Worm (Caenorhabditis elegans) whole organism, L1 larva: ENCODE data around the gene F44E2.8.

ENCODE experiments used
- C16A3.4 ChIP-seq: fragments of 150-350 bp; optimal IDR thresholded peaks from 2 replicates; lab custom pipeline; 2014; ENCODE audit warnings: missing biosample characterization, missing genetic modification characterization
- F16B12.6 ChIP-seq: fragments of 150-350 bp; optimal IDR thresholded peaks from 2 replicates; lab custom pipeline; 2014; ENCODE audit warnings: missing biosample characterization, missing genetic modification characterization
- alr-1 ChIP-seq: fragments of 200-800 bp; sonication (Bioruptor generic); optimal IDR thresholded peaks from 2 replicates; lab custom pipeline; 2018; ENCODE audit warnings: borderline replicate concordance, mild to moderate bottlenecking, missing genetic modification characterization, missing compliant biosample characterization
- aly-2 ChIP-seq: fragments of 150-350 bp; optimal IDR thresholded peaks from 2 replicates; lab custom pipeline; 2014; ENCODE audit warnings: missing biosample characterization, missing genetic modification characterization
- blmp-1 ChIP-seq: fragments of 150-350 bp; optimal IDR thresholded peaks from 2 replicates; lab custom pipeline; 2014; ENCODE audit warnings: missing biosample characterization, missing genetic modification characterization
- ceh-63 ChIP-seq: fragments of 200-800 bp; sonication (Bioruptor generic); optimal IDR thresholded peaks from 2 replicates; lab custom pipeline; 2018; ENCODE audit warnings: mild to moderate bottlenecking, missing genetic modification characterization, missing compliant biosample characterization
- ceh-88 ChIP-seq: fragments of 200-800 bp; sonication (Bioruptor generic); IDR thresholded peaks from 2 replicates; pipeline ENCODE4 v1.3.6; 2022; ENCODE audit warnings: missing genetic modification characterization, missing compliant biosample characterization
- dpl-1 ChIP-seq, 3 experiments: fragments of 150-350 bp in 2 of 3; sonication (generic microtip) in 1 of 3; optimal IDR thresholded peaks; 2 replicates each; lab custom pipeline; 2014 to 2017; ENCODE audit warnings: missing biosample characterization in 3 of 3, missing genetic modification characterization in 3 of 3, missing genetic modification reagents in 3 of 3
- dsc-1 ChIP-seq: sonication (generic microtip); optimal IDR thresholded peaks from 2 replicates; lab custom pipeline; 2016; ENCODE audit warnings: mild to moderate bottlenecking, missing genetic modification characterization, missing compliant biosample characterization
- efl-1 ChIP-seq, 4 experiments: fragments of 150-350 bp; optimal IDR thresholded peaks in 3 of 4; peaks in 1 of 4; 1 replicate in 1 of 4; 2 replicates in 3 of 4; lab custom pipeline; 2014; ENCODE audit warnings: missing biosample characterization in 2 of 4, missing genetic modification characterization in 2 of 4, missing genetic modification reagents in 2 of 4
- efl-3 ChIP-seq: fragments of 200-800 bp; sonication (Bioruptor generic); optimal IDR thresholded peaks from 2 replicates; lab custom pipeline; 2018; ENCODE audit warnings: mild to moderate bottlenecking, missing genetic modification characterization, missing compliant biosample characterization
- elt-2 ChIP-seq: sonication (generic microtip); optimal IDR thresholded peaks from 2 replicates; lab custom pipeline; 2016; ENCODE audit warnings: missing genetic modification characterization, mild to moderate bottlenecking, inconsistent platforms, missing compliant biosample characterization, missing genetic modification reagents
- elt-3 ChIP-seq, 6 experiments: fragments of 150-350 bp in 1 of 6; sonication (generic microtip); optimal IDR thresholded peaks; 2 replicates each; lab custom pipeline; 2017 to 2018; ENCODE audit warnings: missing biosample characterization in 6 of 6, missing genetic modification characterization in 6 of 6, inconsistent platforms in 1 of 6
- fkh-10 ChIP-seq: sonication (generic microtip); optimal IDR thresholded peaks from 2 replicates; lab custom pipeline; 2017; ENCODE audit warnings: missing biosample characterization, missing genetic modification reagents, missing genetic modification characterization
- fkh-4 ChIP-seq: sonication (generic microtip); optimal IDR thresholded peaks from 2 replicates; lab custom pipeline; 2016; ENCODE audit warnings: missing compliant biosample characterization, missing genetic modification characterization, borderline replicate concordance
- fkh-8 ChIP-seq: sonication (generic microtip); optimal IDR thresholded peaks from 2 replicates; lab custom pipeline; 2016; ENCODE audit warnings: mild to moderate bottlenecking, missing genetic modification characterization, missing compliant biosample characterization
- fos-1 ChIP-seq: fragments of 150-350 bp; optimal IDR thresholded peaks from 2 replicates; lab custom pipeline; 2014; ENCODE audit warnings: missing biosample characterization, missing genetic modification characterization
- grh-1 ChIP-seq: fragments of 200-800 bp; sonication (Bioruptor generic); IDR thresholded peaks from 2 replicates; pipeline ENCODE4 v1.3.6; 2022; ENCODE audit warnings: missing genetic modification reagents, missing genetic modification characterization, missing compliant biosample characterization
- hpl-2 ChIP-seq: fragments of 150-350 bp; optimal IDR thresholded peaks from 2 replicates; lab custom pipeline; 2014; ENCODE audit warnings: missing biosample characterization, missing genetic modification reagents, missing genetic modification characterization
- isw-1 ChIP-seq: fragments of 200-800 bp; sonication (Bioruptor generic); IDR thresholded peaks from 2 replicates; pipeline ENCODE4 v1.3.6; 2022; ENCODE audit warnings: missing genetic modification characterization, missing compliant biosample characterization
- lin-14 ChIP-seq: fragments of 200-800 bp; sonication (Bioruptor generic); optimal IDR thresholded peaks from 2 replicates; lab custom pipeline; 2018; ENCODE audit warnings: mild to moderate bottlenecking, missing genetic modification characterization, moderate library complexity, missing compliant biosample characterization
- lin-15B ChIP-seq: fragments of 150-350 bp; sonication (generic microtip); optimal IDR thresholded peaks from 3 replicates; lab custom pipeline; 2014; ENCODE audit warnings: missing biosample characterization, missing genetic modification characterization
- lin-35 ChIP-seq, 2 experiments: fragments of 150-350 bp; optimal IDR thresholded peaks; 2 replicates each; lab custom pipeline; 2014; ENCODE audit warnings: missing biosample characterization in 2 of 2, missing genetic modification characterization in 2 of 2, missing genetic modification reagents in 2 of 2
- lir-3 ChIP-seq: sonication (generic microtip); optimal IDR thresholded peaks from 2 replicates; lab custom pipeline; 2016; ENCODE audit warnings: mild to moderate bottlenecking, missing genetic modification characterization, moderate library complexity, missing compliant biosample characterization; ENCODE audit not compliant: poor library complexity
- lsy-2 ChIP-seq, 2 experiments: fragments of 150-350 bp; optimal IDR thresholded peaks; 2 replicates each; lab custom pipeline; 2014; ENCODE audit warnings: missing biosample characterization in 2 of 2, missing genetic modification characterization in 2 of 2
- mab-9 ChIP-seq: fragments of 200-800 bp; sonication (Bioruptor generic); IDR thresholded peaks from 2 replicates; pipeline ENCODE4 v1.3.6; 2022; ENCODE audit warnings: missing genetic modification reagents, missing genetic modification characterization, missing compliant biosample characterization
- mdl-1 ChIP-seq, 2 experiments: fragments of 150-350 bp; optimal IDR thresholded peaks; 2 replicates each; lab custom pipeline; 2014 to 2017; ENCODE audit warnings: missing biosample characterization in 2 of 2, missing genetic modification characterization in 2 of 2, inconsistent platforms in 1 of 2
- mef-2 ChIP-seq: fragments of 150-350 bp; optimal IDR thresholded peaks from 2 replicates; lab custom pipeline; 2014; ENCODE audit warnings: missing biosample characterization, missing genetic modification characterization
- mep-1 ChIP-seq: fragments of 150-350 bp; optimal IDR thresholded peaks from 2 replicates; lab custom pipeline; 2014; ENCODE audit warnings: missing biosample characterization, missing genetic modification characterization
- nhr-11 ChIP-seq: fragments of 150-350 bp; optimal IDR thresholded peaks from 2 replicates; lab custom pipeline; 2014; ENCODE audit warnings: missing biosample characterization, missing genetic modification characterization
- nhr-19 ChIP-seq: fragments of 200-800 bp; sonication (Bioruptor generic); conservative IDR thresholded peaks from 2 replicates; pipeline ENCODE4 v1.3.6; 2022; ENCODE audit warnings: missing genetic modification characterization, missing compliant biosample characterization
- nhr-20 ChIP-seq: sonication (generic microtip); optimal IDR thresholded peaks from 2 replicates; lab custom pipeline; 2016; ENCODE audit warnings: mild to moderate bottlenecking, missing genetic modification characterization, missing compliant biosample characterization
- nhr-28 ChIP-seq: fragments of 150-350 bp; optimal IDR thresholded peaks from 2 replicates; lab custom pipeline; 2014; ENCODE audit warnings: missing biosample characterization, missing genetic modification characterization
- nhr-71 ChIP-seq: sonication (generic microtip); optimal IDR thresholded peaks from 2 replicates; lab custom pipeline; 2016; ENCODE audit warnings: mild to moderate bottlenecking, missing genetic modification characterization, moderate library complexity, missing compliant biosample characterization
- nhr-77 ChIP-seq: fragments of 150-350 bp; optimal IDR thresholded peaks from 2 replicates; lab custom pipeline; 2014; ENCODE audit warnings: missing biosample characterization, missing genetic modification characterization
- nhr-85 ChIP-seq: sonication (generic microtip); peaks from one replicate; lab custom pipeline; 2016; ENCODE audit warnings: missing genetic modification characterization, inconsistent platforms, missing compliant biosample characterization
- nhr-90 ChIP-seq: sonication (generic microtip); optimal IDR thresholded peaks from 2 replicates; lab custom pipeline; 2016; ENCODE audit warnings: mild to moderate bottlenecking, missing genetic modification characterization, missing compliant biosample characterization; ENCODE audit not compliant: poor library complexity
- pqm-1 ChIP-seq: sonication (generic microtip); optimal IDR thresholded peaks from 3 replicates; lab custom pipeline; 2017; ENCODE audit warnings: missing biosample characterization, missing genetic modification characterization
- skn-1 ChIP-seq: fragments of 150-350 bp; optimal IDR thresholded peaks from 2 replicates; lab custom pipeline; 2014; ENCODE audit warnings: missing biosample characterization, missing genetic modification characterization
- snu-23 ChIP-seq: sonication (generic microtip); optimal IDR thresholded peaks from 2 replicates; lab custom pipeline; 2016; ENCODE audit warnings: missing genetic modification characterization, missing compliant biosample characterization
- sox-4 ChIP-seq: sonication (generic microtip); optimal IDR thresholded peaks from 2 replicates; lab custom pipeline; 2016; ENCODE audit warnings: missing genetic modification characterization, missing compliant biosample characterization
- sptf-1 ChIP-seq: fragments of 150-350 bp; optimal IDR thresholded peaks from 2 replicates; lab custom pipeline; 2014; ENCODE audit warnings: missing biosample characterization, missing genetic modification characterization
- tbx-2 ChIP-seq: sonication (generic microtip); optimal IDR thresholded peaks from 2 replicates; lab custom pipeline; 2016; ENCODE audit warnings: missing genetic modification characterization, missing compliant biosample characterization
- unc-130 ChIP-seq: fragments of 150-350 bp; optimal IDR thresholded peaks from 2 replicates; lab custom pipeline; 2017; ENCODE audit warnings: missing biosample characterization, missing genetic modification characterization, inconsistent platforms
- unc-30 ChIP-seq: sonication (generic microtip); optimal IDR thresholded peaks from 2 replicates; lab custom pipeline; 2017; ENCODE audit warnings: missing biosample characterization, missing genetic modification characterization
- vab-15 ChIP-seq: sonication (generic microtip); optimal IDR thresholded peaks from 2 replicates; lab custom pipeline; 2017; ENCODE audit warnings: missing genotype, mild to moderate bottlenecking, missing genetic modification characterization, missing compliant biosample characterization
- zip-4 ChIP-seq: fragments of 200-800 bp; sonication (Bioruptor generic); optimal IDR thresholded peaks from 2 replicates; lab custom pipeline; 2018; ENCODE audit warnings: mild to moderate bottlenecking, missing genetic modification characterization, moderate library complexity, missing compliant biosample characterization

The F44E2.8 gene

DNA sequence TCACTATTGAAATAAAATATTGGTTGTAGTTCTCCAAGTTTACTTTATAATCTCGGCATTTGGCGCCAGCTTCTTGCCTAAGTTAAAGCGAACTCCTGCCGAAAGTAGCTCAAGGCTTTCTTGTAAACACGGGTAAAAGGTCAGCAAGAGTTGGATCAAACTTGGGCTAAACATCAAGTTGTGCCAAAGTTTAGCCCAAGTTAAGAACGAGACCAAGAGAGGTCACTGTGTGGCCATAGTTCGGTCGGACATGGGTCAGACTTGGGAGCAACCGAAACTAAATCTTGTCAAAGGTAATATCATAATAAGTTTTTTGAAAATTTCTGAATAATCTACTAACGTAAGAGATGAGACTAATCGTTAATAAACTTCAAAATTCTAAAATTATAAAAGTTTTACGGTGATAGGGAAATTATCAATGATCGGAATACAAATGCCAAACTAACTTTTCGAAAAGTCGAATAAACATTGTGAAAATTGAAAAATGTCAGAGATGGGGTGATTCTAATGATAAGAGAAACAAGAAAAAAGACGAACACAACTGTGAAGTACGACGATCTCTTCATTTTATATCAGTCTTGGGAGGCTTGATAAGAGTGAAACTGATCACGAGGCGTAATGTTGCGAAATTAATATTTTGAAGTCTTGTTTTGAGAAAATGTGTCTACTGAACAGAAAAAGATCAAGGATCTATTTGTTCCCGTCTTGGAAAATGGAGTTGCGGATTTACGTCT, 18.4 kb upstream of the F44E2.8 start:
- TF ChIP-seq snu-23 (GFP tag; lab: Kevin White, UChicago), result peak; percentile 42
- TF ChIP-seq nhr-28 (tag; lab: Kevin White, UChicago), result no peak
- TF ChIP-seq grh-1 (GFP tag; lab: Robert Waterston, UW), result no peak
- no peak for TF ChIP-seq lin-15B (tag; lab: Kevin White, UChicago)
- no peak for TF ChIP-seq aly-2
- peak; percentile 8 to 49 for TF ChIP-seq lsy-2 (tag; optimal IDR thresholded peaks at IDR 0.05; lab: Kevin White, UChicago)
- peak; percentile 82 for TF ChIP-seq nhr-85
- TF ChIP-seq pqm-1, result peak; percentile 77
- no peak for TF ChIP-seq tbx-2
- TF ChIP-seq fkh-8 (tag; lab: Kevin White, UChicago), result no peak
- no peak for TF ChIP-seq sox-4
- TF ChIP-seq alr-1 (tag; lab: Kevin White, UChicago), result no peak
- TF ChIP-seq isw-1, result no peak
- no peak for TF ChIP-seq mab-9 (GFP tag; lab: Robert Waterston, UW)
- peak in 5 of 6 experiments; percentile 57 to 90 (median 70) for TF ChIP-seq elt-3 (tag; optimal IDR thresholded peaks at IDR 0.05; lab: Kevin White, UChicago)
- TF ChIP-seq C16A3.4, result no peak
- no peak for TF ChIP-seq fos-1 (tag; lab: Kevin White, UChicago)
- TF ChIP-seq efl-1 (optimal IDR thresholded peaks at IDR 0.05; lab: Kevin White, UChicago), result no peak
- TF ChIP-seq efl-1 (GFP tag; optimal IDR thresholded peaks at IDR 0.05 in 1 of 2; lab: Kevin White, UChicago), result peak; percentile 5 to 86
- TF ChIP-seq ceh-63 (GFP tag; lab: Kevin White, UChicago), result no peak
- peak; percentile 46 for TF ChIP-seq skn-1 (tag; lab: Kevin White, UChicago)
- TF ChIP-seq hpl-2 (GFP tag; lab: Kevin White, UChicago), result peak; percentile 39
- TF ChIP-seq lir-3 (tag; lab: Kevin White, UChicago), result peak; percentile 7
- peak; percentile 40 for TF ChIP-seq nhr-90 (tag; lab: Kevin White, UChicago)
- peak; percentile 88 for TF ChIP-seq elt-2
- peak; percentile 74 for TF ChIP-seq lin-14 (GFP tag; lab: Kevin White, UChicago)
- peak; percentile 74 for TF ChIP-seq nhr-20
- TF ChIP-seq F16B12.6 (tag; lab: Kevin White, UChicago), result no peak
- peak; percentile 24; the same call in 1 of the 2 replicates for TF ChIP-seq nhr-19
- peak; percentile 87 for TF ChIP-seq blmp-1 (tag; lab: Kevin White, UChicago)
- peak in 1 of 2 experiments; percentile 70 for TF ChIP-seq lin-35 (GFP tag; optimal IDR thresholded peaks at IDR 0.05; lab: Kevin White, UChicago)
- peak; percentile 69 for TF ChIP-seq nhr-71 (tag; lab: Kevin White, UChicago)
- peak in 1 of 2 experiments; percentile 6 for TF ChIP-seq mdl-1 (tag; optimal IDR thresholded peaks at IDR 0.05; lab: Kevin White, UChicago)
- no peak for TF ChIP-seq unc-30 (tag; lab: Kevin White, UChicago)
- peak; percentile 44 for TF ChIP-seq zip-4 (GFP tag; lab: Kevin White, UChicago)
- TF ChIP-seq mep-1 (tag; lab: Kevin White, UChicago), result peak; percentile 6
- no peak for TF ChIP-seq vab-15 (tag; lab: Kevin White, UChicago)
- TF ChIP-seq nhr-77, result no peak
- no peak for TF ChIP-seq dsc-1 (tag; lab: Kevin White, UChicago)
- no peak for TF ChIP-seq mef-2 (tag; lab: Kevin White, UChicago)
- no peak for TF ChIP-seq efl-3 (GFP tag; lab: Kevin White, UChicago)
- TF ChIP-seq nhr-11 (tag; lab: Kevin White, UChicago), result no peak
- no peak for TF ChIP-seq fkh-10 (GFP tag; lab: Kevin White, UChicago)
- no peak for TF ChIP-seq ceh-88 (GFP tag; lab: Robert Waterston, UW)
- peak in 2 of 3 experiments; percentile 2 to 18 for TF ChIP-seq dpl-1 (GFP tag; optimal IDR thresholded peaks at IDR 0.05; lab: Kevin White, UChicago)
- no peak for TF ChIP-seq fkh-4 (tag; lab: Kevin White, UChicago)
- TF ChIP-seq sptf-1 (tag; lab: Kevin White, UChicago), result no peak
- TF ChIP-seq unc-130 (tag; lab: Kevin White, UChicago), result no peak
